Worm (Caenorhabditis elegans) whole organism, late embryonic: ENCODE data around the gene srh-148.
A peak's percentile ranks its signal among the peaks of the same experiment; 100 is the strongest.

ENCODE experiments used
- C08G9.2 ChIP-seq: sonication (generic microtip); optimal IDR thresholded peaks from 2 replicates; lab custom pipeline; 2016; ENCODE audit warnings: mild to moderate bottlenecking, missing genetic modification characterization, moderate library complexity, missing compliant biosample characterization
- C38D4.7 ChIP-seq: fragments of 200-800 bp; sonication (Bioruptor generic); optimal IDR thresholded peaks from 2 replicates; lab custom pipeline; 2018; ENCODE audit warnings: mild to moderate bottlenecking, missing genetic modification characterization, moderate library complexity, missing compliant biosample characterization
- F13H6.1 ChIP-seq: sonication (generic microtip); optimal IDR thresholded peaks from 2 replicates; lab custom pipeline; 2016; ENCODE audit warnings: missing genetic modification characterization, missing compliant biosample characterization
- T23F11.4 ChIP-seq: fragments of 200-800 bp; sonication (Bioruptor generic); optimal IDR thresholded peaks from 2 replicates; lab custom pipeline; 2018; ENCODE audit warnings: mild to moderate bottlenecking, missing genetic modification characterization, missing compliant biosample characterization
- ama-1 ChIP-seq: fragments of 150-350 bp; optimal IDR thresholded peaks from 2 replicates; lab custom pipeline; 2014
- ceh-14 ChIP-seq: sonication (generic microtip); optimal IDR thresholded peaks from 2 replicates; lab custom pipeline; 2016; ENCODE audit warnings: missing genotype, missing genetic modification characterization, missing compliant biosample characterization
- ceh-2 ChIP-seq: sonication (generic microtip); optimal IDR thresholded peaks from 2 replicates; lab custom pipeline; 2016; ENCODE audit warnings: missing genotype, missing genetic modification characterization, missing compliant biosample characterization
- ceh-22 ChIP-seq: sonication (generic microtip); optimal IDR thresholded peaks from 2 replicates; lab custom pipeline; 2017; ENCODE audit warnings: missing biosample characterization, missing genetic modification characterization
- ceh-24 ChIP-seq: sonication (generic microtip); optimal IDR thresholded peaks from 2 replicates; lab custom pipeline; 2016; ENCODE audit warnings: mild to moderate bottlenecking, missing genetic modification characterization, missing compliant biosample characterization
- ceh-30 ChIP-seq: fragments of 150-350 bp; optimal IDR thresholded peaks from 2 replicates; lab custom pipeline; 2014; ENCODE audit warnings: missing biosample characterization, missing genetic modification characterization
- ceh-31 ChIP-seq: sonication (generic microtip); optimal IDR thresholded peaks from 2 replicates; lab custom pipeline; 2016; ENCODE audit warnings: missing genetic modification characterization, missing compliant biosample characterization
- ceh-34 ChIP-seq: sonication (generic microtip); optimal IDR thresholded peaks from 2 replicates; lab custom pipeline; 2016; ENCODE audit warnings: mild to moderate bottlenecking, missing genetic modification characterization, missing compliant biosample characterization
- ceh-48 ChIP-seq: sonication (generic microtip); optimal IDR thresholded peaks from 2 replicates; lab custom pipeline; 2016; ENCODE audit warnings: missing genetic modification characterization, inconsistent platforms, missing compliant biosample characterization
- ceh-6 ChIP-seq: fragments of 200-800 bp; sonication (Bioruptor generic); optimal IDR thresholded peaks from 2 replicates; lab custom pipeline; 2018; ENCODE audit warnings: mild to moderate bottlenecking, missing genetic modification characterization, missing compliant biosample characterization
- che-1 ChIP-seq: sonication (generic microtip); optimal IDR thresholded peaks from 2 replicates; lab custom pipeline; 2016; ENCODE audit warnings: mild to moderate bottlenecking, missing genetic modification characterization, missing compliant biosample characterization
- dve-1 ChIP-seq: sonication (generic microtip); optimal IDR thresholded peaks from 2 replicates; lab custom pipeline; 2017; ENCODE audit warnings: antibody characterized with exemption, mild to moderate bottlenecking, missing genetic modification characterization, missing compliant biosample characterization
- elt-2 ChIP-seq: sonication (generic microtip); optimal IDR thresholded peaks from 2 replicates; lab custom pipeline; 2016; ENCODE audit warnings: missing genetic modification reagents, missing genetic modification characterization, missing compliant biosample characterization
- elt-4 ChIP-seq: sonication (generic microtip); optimal IDR thresholded peaks from 2 replicates; lab custom pipeline; 2016; ENCODE audit warnings: missing genetic modification characterization, missing compliant biosample characterization
- eyg-1 ChIP-seq: sonication (generic microtip); optimal IDR thresholded peaks from 2 replicates; lab custom pipeline; 2016; ENCODE audit warnings: missing genotype, missing genetic modification characterization, missing compliant biosample characterization
- fax-1 ChIP-seq: sonication (generic microtip); optimal IDR thresholded peaks from 2 replicates; lab custom pipeline; 2016; ENCODE audit warnings: missing genotype, missing genetic modification characterization, missing compliant biosample characterization
- fkh-10 ChIP-seq: fragments of 150-350 bp; optimal IDR thresholded peaks from 2 replicates; lab custom pipeline; 2014; ENCODE audit warnings: missing biosample characterization, missing genetic modification reagents, missing genetic modification characterization
- fkh-6 ChIP-seq: sonication (generic microtip); optimal IDR thresholded peaks from 2 replicates; lab custom pipeline; 2016; ENCODE audit warnings: missing genetic modification characterization, missing compliant biosample characterization
- gmeb-2 ChIP-seq: sonication (generic microtip); optimal IDR thresholded peaks from 2 replicates; lab custom pipeline; 2016; ENCODE audit warnings: missing genetic modification characterization, inconsistent platforms, missing compliant biosample characterization
- hlh-13 ChIP-seq: fragments of 200-800 bp; sonication (Bioruptor generic); optimal IDR thresholded peaks from 2 replicates; lab custom pipeline; 2018; ENCODE audit warnings: mild to moderate bottlenecking, missing genetic modification characterization, missing compliant biosample characterization
- hlh-30 ChIP-seq: sonication (generic microtip); optimal IDR thresholded peaks from 2 replicates; lab custom pipeline; 2017; ENCODE audit warnings: antibody characterized with exemption, missing genetic modification characterization, missing compliant biosample characterization; ENCODE audit not compliant: insufficient read depth
- hlh-6 ChIP-seq: sonication (generic microtip); optimal IDR thresholded peaks from 2 replicates; lab custom pipeline; 2016; ENCODE audit warnings: missing genotype, missing genetic modification characterization, missing compliant biosample characterization
- hlh-8 ChIP-seq: sonication (generic microtip); optimal IDR thresholded peaks from 2 replicates; lab custom pipeline; 2016; ENCODE audit warnings: missing genotype, missing genetic modification characterization, missing compliant biosample characterization
- lim-6 ChIP-seq: sonication (generic microtip); optimal IDR thresholded peaks from 2 replicates; lab custom pipeline; 2016; ENCODE audit warnings: missing genetic modification characterization, missing compliant biosample characterization
- lin-11 ChIP-seq: fragments of 200-800 bp; sonication (Bioruptor generic); optimal IDR thresholded peaks from 2 replicates; lab custom pipeline; 2018; ENCODE audit warnings: mild to moderate bottlenecking, missing genetic modification characterization, missing compliant biosample characterization
- madf-2 ChIP-seq: sonication (generic microtip); optimal IDR thresholded peaks from 2 replicates; lab custom pipeline; 2017; ENCODE audit warnings: missing genetic modification characterization, missing compliant biosample characterization
- mec-3 ChIP-seq: sonication (generic microtip); optimal IDR thresholded peaks from 2 replicates; lab custom pipeline; 2016; ENCODE audit warnings: borderline replicate concordance, missing genetic modification characterization, missing compliant biosample characterization
- nhr-11 ChIP-seq: fragments of 150-350 bp; optimal IDR thresholded peaks from 2 replicates; lab custom pipeline; 2014; ENCODE audit warnings: missing biosample characterization, missing genetic modification characterization
- nhr-232 ChIP-seq: sonication (generic microtip); optimal IDR thresholded peaks from 2 replicates; lab custom pipeline; 2016; ENCODE audit warnings: missing genetic modification characterization, missing compliant biosample characterization
- npax-4 ChIP-seq: sonication (generic microtip); optimal IDR thresholded peaks from 2 replicates; lab custom pipeline; 2016; ENCODE audit warnings: missing genetic modification characterization, missing compliant biosample characterization
- odd-2 ChIP-seq: sonication (generic microtip); optimal IDR thresholded peaks from 2 replicates; lab custom pipeline; 2017; ENCODE audit warnings: antibody characterized with exemption, mild to moderate bottlenecking, missing genetic modification characterization, missing compliant biosample characterization
- pha-2 ChIP-seq: sonication (generic microtip); optimal IDR thresholded peaks from 2 replicates; lab custom pipeline; 2017; ENCODE audit warnings: mild to moderate bottlenecking, missing genetic modification characterization, missing compliant biosample characterization
- pqm-1 ChIP-seq: sonication (generic microtip); optimal IDR thresholded peaks from 2 replicates; lab custom pipeline; 2016; ENCODE audit warnings: missing genetic modification characterization, missing compliant biosample characterization
- ref-2 ChIP-seq: sonication (generic microtip); optimal IDR thresholded peaks from 2 replicates; lab custom pipeline; 2016; ENCODE audit warnings: missing genetic modification characterization, missing compliant biosample characterization
- rnt-1 ChIP-seq: sonication (generic microtip); optimal IDR thresholded peaks from 2 replicates; lab custom pipeline; 2016; ENCODE audit warnings: missing genetic modification characterization, missing compliant biosample characterization
- sdc-2 ChIP-seq: sonication (generic microtip); optimal IDR thresholded peaks from 2 replicates; lab custom pipeline; 2016; ENCODE audit warnings: missing genotype, missing genetic modification characterization, missing compliant biosample characterization
- sox-2 ChIP-seq: fragments of 200-800 bp; sonication (Bioruptor generic); IDR thresholded peaks from 2 replicates; pipeline ENCODE4 v1.3.6; 2022; ENCODE audit warnings: missing genetic modification reagents, missing genetic modification characterization, missing compliant biosample characterization
- sox-4 ChIP-seq: sonication (generic microtip); optimal IDR thresholded peaks from 2 replicates; lab custom pipeline; 2017; ENCODE audit warnings: mild to moderate bottlenecking, missing genetic modification characterization, inconsistent platforms, missing compliant biosample characterization
- tbx-2 ChIP-seq: sonication (generic microtip); optimal IDR thresholded peaks from 2 replicates; lab custom pipeline; 2016; ENCODE audit warnings: missing genetic modification characterization, missing compliant biosample characterization
- tbx-7 ChIP-seq: sonication (generic microtip); optimal IDR thresholded peaks from 2 replicates; lab custom pipeline; 2016; ENCODE audit warnings: missing genotype, missing genetic modification characterization, missing compliant biosample characterization
- ttx-3 ChIP-seq: sonication (generic microtip); optimal IDR thresholded peaks from 2 replicates; lab custom pipeline; 2016; ENCODE audit warnings: missing genetic modification reagents, missing genetic modification characterization, missing compliant biosample characterization
- unc-3 ChIP-seq, 2 experiments: fragments of 200-800 bp in 1 of 2; sonication (Bioruptor generic) in 1 of 2; sonication (generic microtip) in 1 of 2; conservative IDR thresholded peaks in 1 of 2; optimal IDR thresholded peaks in 1 of 2; 2 replicates each; pipeline versions ENCODE4 v1.3.6 to Lab custom; 2016 to 2022; ENCODE audit warnings: missing compliant biosample characterization in 2 of 2, missing genetic modification characterization in 2 of 2, missing genetic modification reagents in 1 of 2
- unc-42 ChIP-seq: sonication (generic microtip); optimal IDR thresholded peaks from 2 replicates; lab custom pipeline; 2016; ENCODE audit warnings: missing genotype, missing genetic modification characterization, missing compliant biosample characterization
- unc-55 ChIP-seq: sonication (generic microtip); optimal IDR thresholded peaks from 2 replicates; lab custom pipeline; 2017; ENCODE audit warnings: missing biosample characterization, missing genetic modification reagents, missing genetic modification characterization
- unc-86 ChIP-seq: sonication (generic microtip); optimal IDR thresholded peaks from 2 replicates; lab custom pipeline; 2016; ENCODE audit warnings: missing genetic modification characterization, missing compliant biosample characterization
- zip-5 ChIP-seq: sonication (generic microtip); optimal IDR thresholded peaks from 2 replicates; lab custom pipeline; 2016; ENCODE audit warnings: missing genetic modification characterization, missing compliant biosample characterization
- ztf-16 ChIP-seq: sonication (generic microtip); optimal IDR thresholded peaks from 2 replicates; lab custom pipeline; 2017; ENCODE audit warnings: missing genetic modification characterization, missing compliant biosample characterization

srh-148 gene

DNA sequence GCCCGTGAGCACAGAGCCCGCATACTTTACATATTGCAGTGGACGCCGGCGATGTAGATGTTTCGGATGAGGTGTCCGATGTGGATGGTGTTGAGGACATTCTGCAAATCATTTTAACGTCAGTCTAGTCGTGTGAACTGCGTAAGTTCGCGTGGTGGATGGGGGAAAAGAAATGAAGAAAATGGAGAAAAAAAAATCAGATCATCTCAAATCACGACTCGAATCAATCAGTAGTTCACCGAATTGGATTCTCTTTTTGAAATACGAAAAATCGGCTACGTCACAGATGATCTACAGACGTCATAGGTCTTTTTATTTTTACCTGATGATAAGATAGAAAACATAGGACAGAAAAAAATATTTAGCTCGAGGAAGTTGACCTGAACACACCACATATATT is 18.1 kb upstream of the srh-148 start, which contains the start of gene nhr-102:
nhr-102 (minus strand) TSS at position 101 of the 400 bp plus-strand sequence.
- no peak for TF ChIP-seq fkh-6 (tag; lab: Kevin White, UChicago)
- TF ChIP-seq F13H6.1 = no peak
- no peak for TF ChIP-seq che-1 (tag; lab: Kevin White, UChicago)
- no peak for TF ChIP-seq fkh-10 (GFP tag; lab: Kevin White, UChicago)
- no peak for TF ChIP-seq madf-2
- TF ChIP-seq ceh-31 = no peak

DNA sequence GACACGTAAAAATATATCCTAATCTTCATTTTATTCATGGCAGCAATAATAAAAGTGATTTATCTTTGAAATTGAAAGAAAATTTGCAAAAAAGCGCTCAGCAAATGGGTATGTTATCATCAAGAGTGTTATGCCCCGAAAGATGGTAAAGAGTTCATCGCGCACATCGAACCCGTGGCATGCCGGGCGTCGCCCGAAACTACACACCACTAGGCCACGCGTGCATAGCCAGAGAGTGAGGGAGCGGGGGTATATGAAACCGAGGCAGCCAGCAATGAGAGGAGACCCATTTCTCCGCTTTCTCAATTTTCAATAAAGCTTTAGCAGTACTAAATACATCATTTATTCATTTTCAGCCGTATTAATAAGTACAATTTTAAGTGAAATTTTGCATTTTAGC is 15.6 kb upstream of the srh-148 start:
- peak; percentile 96 for TF ChIP-seq hlh-8 (tag; lab: Kevin White, UChicago)
- peak; percentile 99 for TF ChIP-seq ttx-3 (tag; lab: Kevin White, UChicago)
- TF ChIP-seq dve-1 (tag; lab: Kevin White, UChicago) = peak; percentile 96
- TF ChIP-seq lim-6 = peak; percentile 97
- peak; percentile 98 for TF ChIP-seq ceh-2 (tag; lab: Kevin White, UChicago)
- TF ChIP-seq nhr-11 (tag; lab: Kevin White, UChicago) = no peak
- TF ChIP-seq ceh-14 (tag; lab: Kevin White, UChicago) = peak; percentile 99
- TF ChIP-seq elt-4 (tag; lab: Kevin White, UChicago) = peak; percentile 97
- TF ChIP-seq npax-4 = peak; percentile 98
- TF ChIP-seq sdc-2 (tag; lab: Kevin White, UChicago) = peak; percentile 93
- TF ChIP-seq madf-2 = peak; percentile 98
- TF ChIP-seq zip-5 (tag; lab: Kevin White, UChicago) = peak; percentile 94
- peak; percentile 99 for TF ChIP-seq unc-86 (tag; lab: Kevin White, UChicago)
- peak; percentile 97 for TF ChIP-seq pha-2 (tag; lab: Kevin White, UChicago)
- TF ChIP-seq ref-2 (tag; lab: Kevin White, UChicago) = peak; percentile 99
- TF ChIP-seq ceh-30 (tag; lab: Kevin White, UChicago) = peak; percentile 87
- peak; percentile 98 for TF ChIP-seq C38D4.7 (GFP tag; lab: Kevin White, UChicago)
- TF ChIP-seq ztf-16 (tag; lab: Kevin White, UChicago) = peak; percentile 99
- TF ChIP-seq odd-2 = peak; percentile 91
- peak; percentile 97 for TF ChIP-seq C08G9.2 (tag; lab: Kevin White, UChicago)
- peak; percentile 94 for TF ChIP-seq mec-3
- peak; percentile 99 for TF ChIP-seq elt-2 (tag; lab: Kevin White, UChicago)
- peak; percentile 98 for TF ChIP-seq sox-2 (GFP tag; lab: Robert Waterston, UW)
- TF ChIP-seq gmeb-2 (tag; lab: Kevin White, UChicago) = peak; percentile 99
- peak; percentile 86 for TF ChIP-seq unc-42 (tag; lab: Kevin White, UChicago)
- TF ChIP-seq hlh-13 (GFP tag; lab: Kevin White, UChicago) = peak; percentile 99
- TF ChIP-seq unc-55 = no peak
- peak; percentile 93 for TF ChIP-seq ceh-31
- TF ChIP-seq ceh-6 (GFP tag; lab: Kevin White, UChicago) = peak; percentile 99
- TF ChIP-seq ceh-22 (tag; lab: Kevin White, UChicago) = peak; percentile 55
- TF ChIP-seq unc-3 (GFP tag; conservative IDR thresholded peaks at IDR 0.05; lab: Robert Waterston, UW) = peak; percentile 99
- peak; percentile 99 for TF ChIP-seq unc-3 (tag; optimal IDR thresholded peaks at IDR 0.05; lab: Kevin White, UChicago)
- TF ChIP-seq ceh-34 (tag; lab: Kevin White, UChicago) = peak; percentile 99
- peak; percentile 96 for TF ChIP-seq fax-1 (tag; lab: Kevin White, UChicago)
- peak; percentile 99 for TF ChIP-seq nhr-232 (tag; lab: Kevin White, UChicago)
- TF ChIP-seq ama-1 = no peak
- TF ChIP-seq hlh-30 (tag; lab: Kevin White, UChicago) = peak; percentile 90
- peak; percentile 98 for TF ChIP-seq F13H6.1
- TF ChIP-seq ceh-24 (tag; lab: Kevin White, UChicago) = peak; percentile 99
- peak; percentile 99 for TF ChIP-seq sox-4
- peak; percentile 99 for TF ChIP-seq T23F11.4 (GFP tag; lab: Kevin White, UChicago)
- peak; percentile 98 for TF ChIP-seq tbx-2
- peak; percentile 99 for TF ChIP-seq ceh-48
- peak; percentile 98 for TF ChIP-seq rnt-1
- peak; percentile 99 for TF ChIP-seq eyg-1 (tag; lab: Kevin White, UChicago)
- TF ChIP-seq tbx-7 (tag; lab: Kevin White, UChicago) = peak; percentile 82
- TF ChIP-seq lin-11 (tag; lab: Kevin White, UChicago) = peak; percentile 97
- peak; percentile 99 for TF ChIP-seq pqm-1 (tag; lab: Kevin White, UChicago)
- peak; percentile 99 for TF ChIP-seq hlh-6
